Fruit fly (Drosophila melanogaster) whole organism, embryonic: Measurements from ENCODE around the gene eIF2Bepsilon.

Experiments used
- Ada2b ChIP-seq: fragments of 200-800 bp; sonication (Bioruptor generic); IDR thresholded peaks from 2 replicates; pipeline ENCODE4 v1.3.6; 2022; ENCODE audit warnings: missing biosample characterization, missing genetic modification characterization
- Awh ChIP-seq: fragments of 200-800 bp; sonication (Bioruptor generic); IDR thresholded peaks from 2 replicates; pipeline ENCODE4, ENCODE4 v1.3.6; 2022; ENCODE audit warnings: missing biosample characterization, missing genetic modification characterization
- C15 ChIP-seq: fragments of 200-800 bp; sonication (Bioruptor generic); IDR thresholded peaks from 3 replicates; pipeline ENCODE4 v1.3.6; 2022; ENCODE audit warnings: missing biosample characterization, missing genetic modification characterization
- CG10147 ChIP-seq: fragments of 200-800 bp; sonication (Bioruptor generic); optimal IDR thresholded peaks from 2 replicates; lab custom pipeline; 2019; ENCODE audit warnings: missing biosample characterization, mild to moderate bottlenecking, missing genetic modification characterization, moderate library complexity
- CG10267 ChIP-seq: fragments of 200-800 bp; sonication (Bioruptor generic); optimal IDR thresholded peaks from 2 replicates; lab custom pipeline; 2018; ENCODE audit warnings: missing biosample characterization, mild to moderate bottlenecking, missing genetic modification characterization, moderate library complexity
- CG12659 ChIP-seq: fragments of 200-800 bp; sonication (Bioruptor generic); optimal IDR thresholded peaks from 3 replicates; lab custom pipeline; 2017; ENCODE audit warnings: mild to moderate bottlenecking, missing biosample characterization, missing genetic modification reagents, missing genetic modification characterization
- CG12769 ChIP-seq: fragments of 200-800 bp; sonication (Bioruptor generic); optimal IDR thresholded peaks from 2 replicates; lab custom pipeline; 2019; ENCODE audit warnings: missing biosample characterization, mild to moderate bottlenecking, missing genetic modification characterization, moderate library complexity
- CG13287 ChIP-seq: fragments of 200-800 bp; sonication (Bioruptor generic); IDR thresholded peaks from 2 replicates; pipeline ENCODE4 v1.3.6; 2022; ENCODE audit warnings: missing biosample characterization, missing genetic modification characterization; ENCODE audit not compliant: partially characterized antibody
- CG1529 ChIP-seq: fragments of 200-800 bp; sonication (Bioruptor generic); optimal IDR thresholded peaks from 3 replicates; lab custom pipeline; 2018; ENCODE audit warnings: missing biosample characterization, missing genetic modification characterization
- CG15601 ChIP-seq: fragments of 200-800 bp; sonication (Bioruptor generic); optimal IDR thresholded peaks from 3 replicates; lab custom pipeline; 2019; ENCODE audit warnings: missing biosample characterization, mild to moderate bottlenecking, missing genetic modification characterization, moderate library complexity
- CG3407 ChIP-seq: fragments of 200-800 bp; sonication (Bioruptor generic); optimal IDR thresholded peaks from 2 replicates; lab custom pipeline; 2018; ENCODE audit warnings: missing biosample characterization, mild to moderate bottlenecking, missing genetic modification characterization
- CG34224 ChIP-seq: fragments of 200-800 bp; sonication (Bioruptor generic); IDR thresholded peaks from 3 replicates; pipeline ENCODE4 v1.3.6; 2022; ENCODE audit warnings: missing biosample characterization, missing genetic modification characterization; ENCODE audit not compliant: partially characterized antibody
- CG4617 ChIP-seq: fragments of 200-800 bp; sonication (Bioruptor generic); optimal IDR thresholded peaks from 3 replicates; lab custom pipeline; 2016; ENCODE audit warnings: missing biosample characterization, missing genetic modification characterization, borderline replicate concordance
- CG6254 ChIP-seq: fragments of 200-800 bp; sonication (Bioruptor generic); optimal IDR thresholded peaks from 3 replicates; lab custom pipeline; 2017; ENCODE audit warnings: mild to moderate bottlenecking, missing biosample characterization, missing genetic modification reagents, missing genetic modification characterization
- CG6813 ChIP-seq: fragments of 200-800 bp; sonication (Bioruptor generic); optimal IDR thresholded peaks from 2 replicates; lab custom pipeline; 2017; ENCODE audit warnings: missing biosample characterization, missing genetic modification characterization, mild to moderate bottlenecking, moderate library complexity, missing genetic modification reagents
- CG7271 ChIP-seq: fragments of 200-800 bp; sonication (Bioruptor generic); optimal IDR thresholded peaks from 2 replicates; lab custom pipeline; 2018; ENCODE audit warnings: missing biosample characterization, mild to moderate bottlenecking, missing genetic modification characterization, moderate library complexity
- CG9932 ChIP-seq: fragments of 200-800 bp; sonication (Bioruptor generic); IDR thresholded peaks from 2 replicates; pipeline ENCODE4 v1.3.6; 2022; ENCODE audit warnings: missing biosample characterization, missing genetic modification characterization
- Camta ChIP-seq: fragments of 200-800 bp; sonication (Bioruptor generic); optimal IDR thresholded peaks from 2 replicates; lab custom pipeline; 2016; ENCODE audit warnings: missing biosample characterization, missing genetic modification characterization
- D19B ChIP-seq: fragments of 200-800 bp; sonication (Bioruptor generic); optimal IDR thresholded peaks from 2 replicates; lab custom pipeline; 2017; ENCODE audit warnings: missing biosample characterization, mild to moderate bottlenecking, missing genetic modification characterization
- Dip3 ChIP-seq: fragments of 200-800 bp; sonication (Bioruptor generic); optimal IDR thresholded peaks from 3 replicates; lab custom pipeline; 2016; ENCODE audit warnings: missing biosample characterization, missing genetic modification characterization
- Doc2 ChIP-seq: fragments of 200-800 bp; sonication (Bioruptor generic); IDR thresholded peaks from 2 replicates; pipeline ENCODE4 v1.3.6; 2022; ENCODE audit warnings: missing biosample characterization, missing genetic modification characterization
- E2f1 ChIP-seq: fragments of 200-800 bp; sonication (Bioruptor generic); IDR thresholded peaks from 2 replicates; pipeline ENCODE4 v1.3.6; 2022; ENCODE audit warnings: missing biosample characterization, missing genetic modification characterization
- HLH3B ChIP-seq: fragments of 200-800 bp; sonication (Bioruptor generic); IDR thresholded peaks from 2 replicates; pipeline ENCODE4 v1.3.6; 2022; ENCODE audit warnings: missing biosample characterization, missing genetic modification characterization
- Kr ChIP-seq: fragments of 200-800 bp; sonication (Bioruptor generic); optimal IDR thresholded peaks from 2 replicates; lab custom pipeline; 2017; ENCODE audit warnings: missing biosample characterization, mild to moderate bottlenecking, missing genetic modification characterization
- Mad ChIP-seq: fragments of 200-800 bp; sonication (Bioruptor generic); optimal IDR thresholded peaks from 2 replicates; lab custom pipeline; 2016; ENCODE audit warnings: missing biosample characterization, missing genetic modification characterization
- NFAT ChIP-seq: fragments of 200-800 bp; sonication (Bioruptor generic); IDR thresholded peaks from 2 replicates; pipeline ENCODE4 v1.3.6; 2022; ENCODE audit warnings: missing biosample characterization, missing genetic modification characterization
- Nf-YA ChIP-seq: fragments of 200-800 bp; sonication (Bioruptor generic); IDR thresholded peaks from 2 replicates; pipeline ENCODE4 v1.3.6; 2022; ENCODE audit warnings: missing biosample characterization, missing genetic modification characterization
- Nf-YC ChIP-seq: fragments of 200-800 bp; optimal IDR thresholded peaks from 3 replicates; lab custom pipeline; 2019; ENCODE audit warnings: missing biosample characterization, mild to moderate bottlenecking, missing genetic modification characterization, moderate library complexity
- YL-1 ChIP-seq: fragments of 200-800 bp; sonication (Bioruptor generic); optimal IDR thresholded peaks from 3 replicates; lab custom pipeline; 2017; ENCODE audit warnings: missing biosample characterization, mild to moderate bottlenecking, missing genetic modification characterization
- al ChIP-seq: fragments of 200-800 bp; sonication (Bioruptor generic); IDR thresholded peaks from 2 replicates; pipeline ENCODE4 v1.3.6; 2022; ENCODE audit warnings: missing biosample characterization, missing genetic modification characterization
- cad ChIP-seq: fragments of >200 bp; optimal IDR thresholded peaks from 2 replicates; lab custom pipeline; 2017; ENCODE audit warnings: missing biosample characterization, missing genetic modification characterization
- cato ChIP-seq: fragments of 200-800 bp; sonication (Bioruptor generic); optimal IDR thresholded peaks from 2 replicates; lab custom pipeline; 2016; ENCODE audit warnings: missing biosample characterization, missing genetic modification characterization, borderline replicate concordance
- chif ChIP-seq, 2 experiments: fragments of 200-800 bp; sonication (Bioruptor generic); optimal IDR thresholded peaks; 3 replicates each; lab custom pipeline; 2016; ENCODE audit warnings: missing biosample characterization in 2 of 2, missing genetic modification characterization in 2 of 2
- chm ChIP-seq: fragments of 200-800 bp; sonication (Bioruptor generic); IDR thresholded peaks from 2 replicates; pipeline ENCODE4 v1.3.6; 2022; ENCODE audit warnings: missing biosample characterization, missing genetic modification characterization
- crc ChIP-seq: fragments of 200-800 bp; sonication (Bioruptor generic); optimal IDR thresholded peaks from 2 replicates; lab custom pipeline; 2016; ENCODE audit warnings: missing biosample characterization, missing genetic modification characterization
- emc ChIP-seq: fragments of 200-800 bp; sonication (Bioruptor generic); optimal IDR thresholded peaks from 2 replicates; lab custom pipeline; 2016; ENCODE audit warnings: missing biosample characterization, missing genetic modification characterization
- esg ChIP-seq: fragments of 200-800 bp; sonication (Bioruptor generic); conservative IDR thresholded peaks from 2 replicates; pipeline ENCODE4 v1.3.6; 2022; ENCODE audit warnings: missing biosample characterization, missing genetic modification characterization
- fu2 ChIP-seq: fragments of 200-800 bp; sonication (Bioruptor generic); optimal IDR thresholded peaks from 2 replicates; lab custom pipeline; 2016; ENCODE audit warnings: missing biosample characterization, missing genetic modification characterization
- ham ChIP-seq: fragments of 200-800 bp; sonication (Bioruptor generic); IDR thresholded peaks from 2 replicates; pipeline ENCODE4 v1.3.6; 2022; ENCODE audit warnings: missing biosample characterization, missing genetic modification characterization
- hb ChIP-seq: fragments of 200-800 bp; sonication (Bioruptor generic); IDR thresholded peaks from 3 replicates; pipeline ENCODE4 v1.3.6; 2022; ENCODE audit warnings: missing biosample characterization, missing genetic modification characterization; ENCODE audit not compliant: partially characterized antibody
- hkb ChIP-seq, 2 experiments: fragments of 200-800 bp in 1 of 2; fragments of >200 bp in 1 of 2; sonication (Bioruptor generic) in 1 of 2; IDR thresholded peaks in 1 of 2; optimal IDR thresholded peaks in 1 of 2; 2 replicates each; pipeline versions ENCODE4 v1.3.6 to Lab custom; 2017 to 2022; ENCODE audit warnings: missing biosample characterization in 1 of 2, missing genetic modification characterization in 1 of 2
- jigr1 ChIP-seq: fragments of 200-800 bp; sonication (Bioruptor generic); IDR thresholded peaks from 3 replicates; pipeline ENCODE4 v1.3.6; 2022; ENCODE audit warnings: missing biosample characterization, missing genetic modification characterization
- kah ChIP-seq: fragments of 200-800 bp; sonication (Bioruptor generic); optimal IDR thresholded peaks from 2 replicates; lab custom pipeline; 2018; ENCODE audit warnings: missing biosample characterization, mild to moderate bottlenecking, missing genetic modification characterization
- nerfin-1 ChIP-seq: fragments of 200-800 bp; sonication (Bioruptor generic); optimal IDR thresholded peaks from 3 replicates; lab custom pipeline; 2019; ENCODE audit warnings: missing biosample characterization, mild to moderate bottlenecking, missing genetic modification characterization, moderate library complexity
- scrt ChIP-seq: fragments of 200-800 bp; sonication (Bioruptor generic); optimal IDR thresholded peaks from 2 replicates; lab custom pipeline; 2018; ENCODE audit warnings: missing biosample characterization, mild to moderate bottlenecking, missing genetic modification characterization, moderate library complexity
- sens-2 ChIP-seq: fragments of 200-800 bp; sonication (Bioruptor generic); IDR thresholded peaks from 2 replicates; pipeline ENCODE4 v1.3.6; 2022; ENCODE audit warnings: missing biosample characterization, missing genetic modification characterization
- stc ChIP-seq: fragments of 200-800 bp; sonication (Bioruptor generic); IDR thresholded peaks from 2 replicates; pipeline ENCODE4 v1.3.6; 2022; ENCODE audit warnings: missing biosample characterization, missing genetic modification characterization
- unpg ChIP-seq: fragments of 200-800 bp; sonication (Bioruptor generic); optimal IDR thresholded peaks from 3 replicates; lab custom pipeline; 2018; ENCODE audit warnings: missing biosample characterization, mild to moderate bottlenecking, missing genetic modification characterization, moderate library complexity
- usp ChIP-seq: fragments of >200 bp; optimal IDR thresholded peaks from 2 replicates; lab custom pipeline; 2017; ENCODE audit warnings: missing biosample characterization, missing genetic modification characterization

eIF2Bepsilon gene

dm6 chrX:1963591-1964216, 41.0 kb upstream of the eIF2Bepsilon start (continued):
- TF ChIP-seq crc (GFP tag; lab: Kevin White, UChicago), result peak; percentile 78
- TF ChIP-seq CG3407, result peak; percentile 89
- peak; percentile 87 for TF ChIP-seq Doc2 (GFP tag; lab: Robert Waterston, UW)
- no peak for TF ChIP-seq Kr
- no peak for TF ChIP-seq CG34224 (GFP tag; lab: Robert Waterston, UW)
- peak; percentile 94 for TF ChIP-seq NFAT (GFP tag; lab: Robert Waterston, UW)
- peak; percentile 86 for TF ChIP-seq kah (GFP tag; lab: Kevin White, UChicago)
- TF ChIP-seq Dip3 (GFP tag; lab: Kevin White, UChicago), result peak; percentile 90
- peak; percentile 97 for TF ChIP-seq CG12769 (tag; lab: Kevin White, UChicago)
- peak; percentile 88 to 94 for TF ChIP-seq chif (GFP tag; optimal IDR thresholded peaks at IDR 0.05; lab: Kevin White, UChicago)
- TF ChIP-seq scrt (GFP tag; lab: Kevin White, UChicago), result peak; percentile 87
- peak; percentile 88 for TF ChIP-seq CG9932 (GFP tag; lab: Robert Waterston, UW)
- TF ChIP-seq Awh (GFP tag; lab: Robert Waterston, UW), result peak; percentile 97
- peak; percentile 85 for TF ChIP-seq emc (GFP tag; lab: Kevin White, UChicago)
- TF ChIP-seq sens-2, result peak; percentile 95
- peak; percentile 94 for TF ChIP-seq CG12659
- peak; percentile 72 for TF ChIP-seq ham (GFP tag; lab: Robert Waterston, UW)
- TF ChIP-seq unpg (GFP tag; lab: Kevin White, UChicago), result peak; percentile 95
- peak; percentile 91 for TF ChIP-seq CG1529 (GFP tag; lab: Kevin White, UChicago)
- TF ChIP-seq CG10267 (tag; lab: Kevin White, UChicago), result peak; percentile 79
- no peak for TF ChIP-seq cad (GFP tag; lab: Kevin White, UChicago)
- TF ChIP-seq esg (GFP tag; lab: Robert Waterston, UW), result peak; percentile 96
- TF ChIP-seq Nf-YA (GFP tag; lab: Robert Waterston, UW), result peak; percentile 90
- TF ChIP-seq D19B (GFP tag; lab: Kevin White, UChicago), result peak; percentile 65
- peak; percentile 87 for TF ChIP-seq CG4617 (GFP tag; lab: Kevin White, UChicago)
- TF ChIP-seq C15 (GFP tag; lab: Robert Waterston, UW), result peak; percentile 88
- no peak for TF ChIP-seq usp (GFP tag; lab: Kevin White, UChicago)
- TF ChIP-seq CG6254, result peak; percentile 91
- peak; percentile 74 for TF ChIP-seq CG10147 (GFP tag; lab: Kevin White, UChicago)
- TF ChIP-seq stc (GFP tag; lab: Robert Waterston, UW), result peak; percentile 94
- TF ChIP-seq E2f1, result peak; percentile 95
- TF ChIP-seq CG6813 (GFP tag; lab: Kevin White, UChicago), result peak; percentile 88
- peak; percentile 90 for TF ChIP-seq nerfin-1 (tag; lab: Kevin White, UChicago)
- peak; percentile 53 for TF ChIP-seq YL-1
- TF ChIP-seq al (GFP tag; lab: Robert Waterston, UW), result peak; percentile 74; the same call in 1 of the 2 replicates
- TF ChIP-seq chm (GFP tag; lab: Robert Waterston, UW), result peak; percentile 93
- TF ChIP-seq HLH3B (GFP tag; lab: Robert Waterston, UW), result peak; percentile 98
- peak; percentile 89 for TF ChIP-seq cato (GFP tag; lab: Kevin White, UChicago)
- peak; percentile 48 for TF ChIP-seq CG7271
- no peak for TF ChIP-seq hkb (optimal IDR thresholded peaks at IDR 0.05; lab: Kevin White, UChicago)
- TF ChIP-seq hkb (GFP tag; IDR thresholded peaks at IDR 0.05; lab: Robert Waterston, UW), result peak; percentile 96
- peak; percentile 89 for TF ChIP-seq fu2 (GFP tag; lab: Kevin White, UChicago)
- TF ChIP-seq Camta (GFP tag; lab: Kevin White, UChicago), result peak; percentile 88
- TF ChIP-seq Mad (GFP tag; lab: Kevin White, UChicago), result peak; percentile 91
- TF ChIP-seq CG13287, result 0 out of 2 replicates have a peak, but pooled peaks have one; percentile 24
- TF ChIP-seq Ada2b (GFP tag; lab: Robert Waterston, UW), result peak; percentile 97
- no peak for TF ChIP-seq hb (GFP tag; lab: Robert Waterston, UW)
- peak; percentile 85 for TF ChIP-seq Nf-YC (tag; lab: Kevin White, UChicago)
- peak; percentile 92 for TF ChIP-seq jigr1 (GFP tag; lab: Robert Waterston, UW)
- peak; percentile 89 for TF ChIP-seq CG15601 (tag; lab: Kevin White, UChicago)
